Worm (Caenorhabditis elegans): Measurements from ENCODE around the gene B0554.1.

DNA sequence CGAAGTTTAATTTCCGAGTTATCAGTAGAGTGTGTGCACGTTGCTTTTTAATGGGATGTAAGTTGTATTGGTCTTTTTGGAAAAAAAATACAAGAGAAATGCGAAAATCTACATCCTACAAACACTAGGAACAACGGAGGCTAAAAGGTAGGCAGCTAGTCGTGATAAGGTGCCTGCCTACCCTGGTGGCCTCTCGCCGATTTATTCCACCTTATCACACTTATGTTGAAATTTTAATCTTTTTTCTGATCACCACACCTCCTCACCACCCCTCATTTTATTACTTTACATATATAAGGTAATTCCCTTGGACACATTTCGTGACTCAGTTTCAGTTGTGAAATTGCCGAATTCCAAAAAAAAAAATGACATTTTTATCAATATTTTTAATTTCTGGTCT, 16.1 kb upstream of the B0554.1 start, which contains the start of gene dod-20:
- no peak for TF ChIP-seq ceh-82 (tag; optimal IDR thresholded peaks at IDR 0.05)
- TF ChIP-seq ZK546.5 (tag; optimal IDR thresholded peaks at IDR 0.05) = no peak

Measured in whole organism, L2 larva.